Fruit fly (Drosophila melanogaster) whole organism, embryonic: ENCODE measurements around the gene aop.

ENCODE experiments used
- CG10209 ChIP-seq: fragments of 200-800 bp; sonication (Bioruptor generic); optimal IDR thresholded peaks from 3 replicates; lab custom pipeline; 2017; ENCODE audit warnings: missing biosample characterization, mild to moderate bottlenecking, missing genetic modification characterization, missing genetic modification reagents
- CG10462 ChIP-seq: fragments of 200-800 bp; sonication (Bioruptor generic); optimal IDR thresholded peaks from 2 replicates; lab custom pipeline; 2016; ENCODE audit warnings: missing biosample characterization, missing genetic modification characterization
- CG11093 ChIP-seq: fragments of 200-800 bp; sonication (Bioruptor generic); IDR thresholded peaks from 3 replicates; pipeline ENCODE4 v1.3.6; 2022; ENCODE audit warnings: missing biosample characterization, missing genetic modification characterization
- CG11247 ChIP-seq: fragments of 200-800 bp; sonication (Bioruptor generic); IDR thresholded peaks from 2 replicates; pipeline ENCODE4 v1.3.6; 2022; ENCODE audit warnings: missing biosample characterization, missing genetic modification characterization
- CG11723 ChIP-seq: fragments of 200-800 bp; sonication (Bioruptor generic); optimal IDR thresholded peaks from 2 replicates; lab custom pipeline; 2017; ENCODE audit warnings: missing biosample characterization, mild to moderate bottlenecking, missing genetic modification characterization
- CG12744 ChIP-seq: fragments of 200-800 bp; sonication (Bioruptor generic); optimal IDR thresholded peaks from 2 replicates; lab custom pipeline; 2016; ENCODE audit warnings: missing biosample characterization, missing genetic modification characterization
- CG16779 ChIP-seq: fragments of 200-800 bp; sonication (Bioruptor generic); IDR thresholded peaks from 2 replicates; pipeline ENCODE4 v1.3.6; 2022; ENCODE audit warnings: missing biosample characterization, missing genetic modification characterization
- CG16815 ChIP-seq: fragments of 200-800 bp; sonication (Bioruptor generic); optimal IDR thresholded peaks from 3 replicates; lab custom pipeline; 2017; ENCODE audit warnings: missing biosample characterization, mild to moderate bottlenecking, missing genetic modification characterization
- CG18262 ChIP-seq: fragments of 200-800 bp; optimal IDR thresholded peaks from 3 replicates; lab custom pipeline; 2019; ENCODE audit warnings: missing biosample characterization, mild to moderate bottlenecking, missing genetic modification characterization, moderate library complexity
- CG18619 ChIP-seq: fragments of 200-800 bp; sonication (Bioruptor generic); optimal IDR thresholded peaks from 3 replicates; lab custom pipeline; 2017; ENCODE audit warnings: missing biosample characterization, mild to moderate bottlenecking, missing genetic modification characterization
- CG31388 ChIP-seq: fragments of 200-800 bp; sonication (Bioruptor generic); optimal IDR thresholded peaks from 2 replicates; lab custom pipeline; 2016; ENCODE audit warnings: missing biosample characterization, missing genetic modification characterization
- CG33213 ChIP-seq: fragments of 200-800 bp; sonication (Bioruptor generic); optimal IDR thresholded peaks from 3 replicates; lab custom pipeline; 2016; ENCODE audit warnings: missing biosample characterization, missing genetic modification characterization
- CG34224 ChIP-seq: fragments of 200-800 bp; sonication (Bioruptor generic); IDR thresholded peaks from 3 replicates; pipeline ENCODE4 v1.3.6; 2022; ENCODE audit warnings: missing biosample characterization, missing genetic modification characterization; ENCODE audit not compliant: partially characterized antibody
- CG42726 ChIP-seq: fragments of 200-800 bp; sonication (Bioruptor generic); IDR thresholded peaks from 2 replicates; pipeline ENCODE4 v1.3.6; 2022; ENCODE audit warnings: missing biosample characterization, missing genetic modification characterization; ENCODE audit not compliant: partially characterized antibody
- CG4404 ChIP-seq: fragments of 200-800 bp; sonication (Bioruptor generic); IDR thresholded peaks from 2 replicates; pipeline ENCODE4 v1.3.6; 2022; ENCODE audit warnings: missing biosample characterization, missing genetic modification characterization
- CG6689 ChIP-seq: fragments of 200-800 bp; sonication (Bioruptor generic); IDR thresholded peaks from 2 replicates; pipeline ENCODE4 v1.3.6; 2022; ENCODE audit warnings: missing biosample characterization, missing genetic modification characterization
- CG7556 ChIP-seq: fragments of 200-800 bp; sonication (Bioruptor generic); optimal IDR thresholded peaks from 2 replicates; lab custom pipeline; 2017; ENCODE audit warnings: missing biosample characterization, mild to moderate bottlenecking, missing genetic modification characterization
- CG8765 ChIP-seq: fragments of 200-800 bp; sonication (Bioruptor generic); IDR thresholded peaks from 2 replicates; pipeline ENCODE4 v1.3.6; 2022; ENCODE audit warnings: missing biosample characterization, missing genetic modification characterization
- Deaf1 ChIP-seq: fragments of 200-800 bp; optimal IDR thresholded peaks from 3 replicates; lab custom pipeline; 2019; ENCODE audit warnings: missing biosample characterization, mild to moderate bottlenecking, missing genetic modification characterization, moderate library complexity
- Drgx ChIP-seq: fragments of 200-800 bp; sonication (Bioruptor generic); IDR thresholded peaks from 2 replicates; pipeline ENCODE4 v1.3.6; 2022; ENCODE audit warnings: missing biosample characterization, missing genetic modification characterization
- Eip74EF ChIP-seq, 2 experiments: fragments of 200-800 bp in 1 of 2; fragments of >200 bp in 1 of 2; sonication (Bioruptor generic) in 1 of 2; optimal IDR thresholded peaks; 2 replicates each; lab custom pipeline; 2017 to 2019; ENCODE audit warnings: missing biosample characterization in 2 of 2, missing genetic modification characterization in 2 of 2, mild to moderate bottlenecking in 1 of 2, moderate library complexity in 1 of 2
- Gsc ChIP-seq: fragments of 200-800 bp; sonication (Bioruptor generic); IDR thresholded peaks from 2 replicates; pipeline ENCODE4 v1.3.6; 2022; ENCODE audit warnings: missing biosample characterization, missing genetic modification characterization
- H15 ChIP-seq: fragments of 200-800 bp; sonication (Bioruptor generic); IDR thresholded peaks from 3 replicates; pipeline ENCODE4 v1.3.6; 2022; ENCODE audit warnings: missing biosample characterization, missing genetic modification characterization
- HmgZ ChIP-seq: fragments of 200-800 bp; sonication (Bioruptor generic); optimal IDR thresholded peaks from 2 replicates; lab custom pipeline; 2018; ENCODE audit warnings: missing biosample characterization, mild to moderate bottlenecking, missing genetic modification characterization
- Kr ChIP-seq: fragments of 200-800 bp; sonication (Bioruptor generic); optimal IDR thresholded peaks from 2 replicates; lab custom pipeline; 2017; ENCODE audit warnings: missing biosample characterization, mild to moderate bottlenecking, missing genetic modification characterization
- MESR4 ChIP-seq: fragments of 200-800 bp; sonication (Bioruptor generic); optimal IDR thresholded peaks from 2 replicates; lab custom pipeline; 2018; ENCODE audit warnings: missing biosample characterization, mild to moderate bottlenecking, missing genetic modification characterization, moderate library complexity
- Nf-YC ChIP-seq: fragments of 200-800 bp; optimal IDR thresholded peaks from 3 replicates; lab custom pipeline; 2019; ENCODE audit warnings: missing biosample characterization, mild to moderate bottlenecking, missing genetic modification characterization, moderate library complexity
- Rx ChIP-seq: fragments of 200-800 bp; sonication (Bioruptor generic); IDR thresholded peaks from 2 replicates; pipeline ENCODE4 v1.3.6; 2022; ENCODE audit warnings: missing biosample characterization, missing genetic modification characterization
- Sin3A ChIP-seq: fragments of >200 bp; optimal IDR thresholded peaks from 2 replicates; lab custom pipeline; 2018
- Six4 ChIP-seq: fragments of 200-800 bp; sonication (Bioruptor generic); optimal IDR thresholded peaks from 2 replicates; lab custom pipeline; 2016; ENCODE audit warnings: missing biosample characterization, missing genetic modification characterization
- Usf ChIP-seq: fragments of 200-800 bp; sonication (Bioruptor generic); optimal IDR thresholded peaks from 2 replicates; lab custom pipeline; 2017; ENCODE audit warnings: missing genotype, missing biosample characterization, missing genetic modification characterization
- ase ChIP-seq: fragments of 200-800 bp; sonication (Bioruptor generic); IDR thresholded peaks from 3 replicates; pipeline ENCODE4 v1.3.6; 2022; ENCODE audit warnings: missing biosample characterization, missing genetic modification characterization
- cato ChIP-seq: fragments of 200-800 bp; sonication (Bioruptor generic); optimal IDR thresholded peaks from 2 replicates; lab custom pipeline; 2016; ENCODE audit warnings: missing biosample characterization, missing genetic modification characterization, borderline replicate concordance
- crp ChIP-seq, 2 experiments: fragments of 200-800 bp; sonication (Bioruptor generic); optimal IDR thresholded peaks; 2 replicates in 1 of 2; 3 replicates in 1 of 2; lab custom pipeline; 2017; ENCODE audit warnings: missing biosample characterization in 2 of 2, missing genetic modification characterization in 2 of 2, mild to moderate bottlenecking in 1 of 2, moderate library complexity in 1 of 2
- danr ChIP-seq: fragments of 200-800 bp; sonication (Bioruptor generic); IDR thresholded peaks from 2 replicates; pipeline ENCODE4 v1.3.6; 2022; ENCODE audit warnings: missing biosample characterization, missing genetic modification characterization
- ems ChIP-seq: fragments of 200-800 bp; sonication (Bioruptor generic); optimal IDR thresholded peaks from 3 replicates; lab custom pipeline; 2016; ENCODE audit warnings: missing biosample characterization, missing genetic modification characterization
- en ChIP-seq: fragments of 200-800 bp; sonication (Bioruptor generic); optimal IDR thresholded peaks from 2 replicates; lab custom pipeline; 2016; ENCODE audit warnings: missing biosample characterization, missing genetic modification characterization
- h ChIP-seq: fragments of >200 bp; optimal IDR thresholded peaks from 2 replicates; lab custom pipeline; 2017
- hth ChIP-seq: fragments of >200 bp; optimal IDR thresholded peaks from 2 replicates; lab custom pipeline; 2017; ENCODE audit warnings: inconsistent platforms
- knrl ChIP-seq: fragments of 200-800 bp; sonication (Bioruptor generic); IDR thresholded peaks from 3 replicates; pipeline ENCODE4 v1.3.6; 2022; ENCODE audit warnings: missing biosample characterization, missing genetic modification characterization; ENCODE audit not compliant: partially characterized antibody
- mam ChIP-seq: fragments of 200-800 bp; sonication (Bioruptor generic); optimal IDR thresholded peaks from 3 replicates; lab custom pipeline; 2016; ENCODE audit warnings: missing biosample characterization, missing genetic modification characterization
- nom ChIP-seq: fragments of 200-800 bp; sonication (Bioruptor generic); optimal IDR thresholded peaks from 2 replicates; lab custom pipeline; 2017; ENCODE audit warnings: missing biosample characterization, missing genetic modification characterization, mild to moderate bottlenecking, moderate library complexity, missing genetic modification reagents
- odd ChIP-seq: fragments of 200-800 bp; sonication (Bioruptor generic); optimal IDR thresholded peaks from 2 replicates; lab custom pipeline; 2017; ENCODE audit warnings: missing biosample characterization, mild to moderate bottlenecking, missing genetic modification characterization
- phol ChIP-seq: fragments of 200-800 bp; sonication (Bioruptor generic); optimal IDR thresholded peaks from 3 replicates; lab custom pipeline; 2018; ENCODE audit warnings: missing biosample characterization, mild to moderate bottlenecking, missing genetic modification characterization, moderate library complexity
- pnt ChIP-seq: fragments of 200-800 bp; sonication (Bioruptor generic); optimal IDR thresholded peaks from 3 replicates; lab custom pipeline; 2016; ENCODE audit warnings: missing biosample characterization, missing genetic modification characterization
- ranshi ChIP-seq: fragments of 200-800 bp; sonication (Bioruptor generic); IDR thresholded peaks from 2 replicates; pipeline ENCODE4 v1.3.6; 2022; ENCODE audit warnings: missing biosample characterization, missing genetic modification characterization
- ro ChIP-seq: fragments of 200-800 bp; sonication (Bioruptor generic); IDR thresholded peaks from 2 replicates; pipeline ENCODE4 v1.3.6; 2022; ENCODE audit warnings: missing biosample characterization, missing genetic modification characterization
- salm ChIP-seq: fragments of 200-800 bp; sonication (Bioruptor generic); optimal IDR thresholded peaks from 2 replicates; lab custom pipeline; 2018; ENCODE audit warnings: missing biosample characterization, mild to moderate bottlenecking, missing genetic modification characterization
- tgo ChIP-seq: fragments of 200-800 bp; sonication (Bioruptor generic); IDR thresholded peaks from 3 replicates; pipeline ENCODE4 v1.3.6; 2022; ENCODE audit warnings: missing biosample characterization, missing genetic modification characterization
- trem ChIP-seq: fragments of 200-800 bp; optimal IDR thresholded peaks from 3 replicates; lab custom pipeline; 2019; ENCODE audit warnings: missing biosample characterization, mild to moderate bottlenecking, missing genetic modification characterization, moderate library complexity
- tx ChIP-seq: fragments of 200-800 bp; sonication (Bioruptor generic); optimal IDR thresholded peaks from 2 replicates; lab custom pipeline; 2016; ENCODE audit warnings: missing biosample characterization, missing genetic modification characterization
- vfl ChIP-seq: fragments of 200-800 bp; sonication (Bioruptor generic); optimal IDR thresholded peaks from 2 replicates; lab custom pipeline; 2016; ENCODE audit warnings: missing biosample characterization, missing genetic modification characterization

aop gene

dm6 chr2L:2179366-2179765 is 812 bp upstream of the aop start (continued):
- TF ChIP-seq salm (peak; percentile 72), Sin3A (lab: Kevin White, UChicago) (no peak), mam (GFP tag; lab: Kevin White, UChicago) (peak; percentile 67), CG7556 (GFP tag; lab: Kevin White, UChicago) (peak; percentile 32), trem (tag; lab: Kevin White, UChicago) (no peak), CG18262 (tag; lab: Kevin White, UChicago) (peak; percentile 46), Rx (peak; percentile 33; the same call in 1 of the 2 replicates), vfl (GFP tag; lab: Kevin White, UChicago) (peak; percentile 42), CG16815 (GFP tag; lab: Kevin White, UChicago) (peak; percentile 34), Eip74EF (GFP tag; optimal IDR thresholded peaks at IDR 0.05; lab: Kevin White, UChicago) (peak in 1 of 2 experiments; percentile 63), Nf-YC (peak; percentile 2), ems (GFP tag; lab: Kevin White, UChicago) (peak; percentile 56), H15 (GFP tag; lab: Robert Waterston, UW) (peak; percentile 58; the same call in 2 of the 3 replicates), Deaf1 (peak; percentile 16), knrl (GFP tag; lab: Robert Waterston, UW) (no peak), ranshi (peak; percentile 58; the same call in 1 of the 2 replicates), Kr (GFP tag; lab: Kevin White, UChicago) (no peak), Usf (peak; percentile 28), pnt (GFP tag; lab: Kevin White, UChicago) (peak; percentile 61), hth (lab: Kevin White, UChicago) (no peak), en (GFP tag; lab: Kevin White, UChicago) (peak; percentile 15), h (lab: Kevin White, UChicago) (no peak), CG16779 (GFP tag; lab: Robert Waterston, UW) (0 out of 2 replicates have a peak, but pooled peaks have one; percentile 28), CG33213 (GFP tag; lab: Kevin White, UChicago) (peak; percentile 24), CG18619 (GFP tag; lab: Kevin White, UChicago) (peak; percentile 75), danr (GFP tag; lab: Robert Waterston, UW) (peak; percentile 59; the same call in 1 of the 2 replicates), CG10209 (GFP tag; lab: Kevin White, UChicago) (peak; percentile 77), CG31388 (GFP tag; lab: Kevin White, UChicago) (peak; percentile 2), MESR4 (GFP tag; lab: Kevin White, UChicago) (no peak), CG34224 (no peak), CG4404 (GFP tag; lab: Robert Waterston, UW) (peak; percentile 65), ase (GFP tag; lab: Robert Waterston, UW) (peak; percentile 71; the same call in 2 of the 3 replicates), CG6689 (GFP tag; lab: Robert Waterston, UW) (peak; percentile 58), phol (tag; lab: Kevin White, UChicago) (peak; percentile 83), Six4 (GFP tag; lab: Kevin White, UChicago) (peak; percentile 19), CG11247 (peak; percentile 44), CG11723 (GFP tag; lab: Kevin White, UChicago) (peak; percentile 51), Gsc (GFP tag; lab: Robert Waterston, UW) (no peak), CG12744 (GFP tag; lab: Kevin White, UChicago) (peak; percentile 70), tgo (GFP tag; lab: Robert Waterston, UW) (peak; percentile 74), nom (GFP tag; lab: Kevin White, UChicago) (no peak), CG42726 (GFP tag; lab: Robert Waterston, UW) (no peak), crp (GFP tag; optimal IDR thresholded peaks at IDR 0.05; lab: Kevin White, UChicago) (no peak), CG10462 (GFP tag; lab: Kevin White, UChicago) (peak; percentile 2), HmgZ (peak; percentile 81), cato (GFP tag; lab: Kevin White, UChicago) (no peak), CG11093 (GFP tag; lab: Robert Waterston, UW) (peak; percentile 61; the same call in 1 of the 3 replicates), tx (GFP tag; lab: Kevin White, UChicago) (peak; percentile 79), odd (GFP tag; lab: Kevin White, UChicago) (no peak), Drgx (GFP tag; lab: Robert Waterston, UW) (no peak), ro (no peak; the same call in 1 of the 2 replicates), CG8765 (GFP tag; lab: Robert Waterston, UW) (0 out of 2 replicates have a peak, but pooled peaks have one; percentile 6)
